Fruit fly (Drosophila melanogaster) whole organism, prepupa: ENCODE measurements around the gene Mfap1.

Source experiments
- Blimp-1 ChIP-seq: fragments of 200-800 bp; sonication (Bioruptor generic); optimal IDR thresholded peaks from 3 replicates; lab custom pipeline; 2017; ENCODE audit warnings: missing biosample characterization, missing genetic modification characterization, mild to moderate bottlenecking, moderate library complexity, missing genetic modification reagents
- CG10631 ChIP-seq: fragments of 200-800 bp; sonication (Bioruptor generic); optimal IDR thresholded peaks from 2 replicates; lab custom pipeline; 2016; ENCODE audit warnings: missing biosample characterization, missing genetic modification characterization
- CG10669 ChIP-seq: fragments of 200-800 bp; sonication (Bioruptor generic); optimal IDR thresholded peaks from 3 replicates; lab custom pipeline; 2018; ENCODE audit warnings: missing biosample characterization, mild to moderate bottlenecking, missing genetic modification characterization, moderate library complexity
- CG11294 ChIP-seq: fragments of 200-800 bp; sonication (Bioruptor generic); IDR thresholded peaks from 2 replicates; pipeline ENCODE4 v1.3.6; 2022; ENCODE audit warnings: missing biosample characterization, missing genetic modification characterization
- CG11762 ChIP-seq: fragments of 200-800 bp; sonication (Bioruptor generic); optimal IDR thresholded peaks from 3 replicates; lab custom pipeline; 2016; ENCODE audit warnings: missing biosample characterization, missing genetic modification characterization; ENCODE audit not compliant: insufficient read depth
- CG11902 ChIP-seq: fragments of 200-800 bp; sonication (Bioruptor generic); optimal IDR thresholded peaks from 3 replicates; lab custom pipeline; 2016; ENCODE audit warnings: missing biosample characterization, missing genetic modification characterization
- CG15336 ChIP-seq: fragments of 200-800 bp; sonication (Bioruptor generic); IDR thresholded peaks from 2 replicates; pipeline ENCODE4 v1.3.6; 2022; ENCODE audit warnings: missing biosample characterization, missing genetic modification characterization
- CG1621 ChIP-seq: fragments of 200-800 bp; sonication (Bioruptor generic); optimal IDR thresholded peaks from 3 replicates; lab custom pipeline; 2018; ENCODE audit warnings: missing biosample characterization, mild to moderate bottlenecking, missing genetic modification characterization
- CG16779 ChIP-seq: fragments of 200-800 bp; sonication (Bioruptor generic); optimal IDR thresholded peaks from 3 replicates; lab custom pipeline; 2017; ENCODE audit warnings: missing biosample characterization, mild to moderate bottlenecking, missing genetic modification characterization
- CG3032 ChIP-seq: fragments of 200-800 bp; optimal IDR thresholded peaks from 2 replicates; lab custom pipeline; 2019; ENCODE audit warnings: missing biosample characterization, mild to moderate bottlenecking, missing genetic modification characterization, moderate library complexity
- CG31627 ChIP-seq: fragments of 200-800 bp; sonication (Bioruptor generic); optimal IDR thresholded peaks from 3 replicates; lab custom pipeline; 2016; ENCODE audit warnings: missing biosample characterization, missing genetic modification characterization
- CG34406 ChIP-seq: fragments of 200-800 bp; sonication (Bioruptor generic); optimal IDR thresholded peaks from 3 replicates; lab custom pipeline; 2016; ENCODE audit warnings: missing biosample characterization, missing genetic modification characterization
- CG3919 ChIP-seq: fragments of 200-800 bp; sonication (Bioruptor generic); optimal IDR thresholded peaks from 3 replicates; lab custom pipeline; 2016; ENCODE audit warnings: missing biosample characterization, missing genetic modification characterization
- CG4318 ChIP-seq: fragments of 200-800 bp; sonication (Bioruptor generic); optimal IDR thresholded peaks from 3 replicates; lab custom pipeline; 2017; ENCODE audit warnings: missing biosample characterization, mild to moderate bottlenecking, missing genetic modification characterization
- CG6163 ChIP-seq: fragments of 200-800 bp; sonication (Bioruptor generic); IDR thresholded peaks from 3 replicates; pipeline ENCODE4 v1.3.6; 2022; ENCODE audit warnings: missing biosample characterization, missing genetic modification characterization
- CG6792 ChIP-seq: fragments of 200-800 bp; sonication (Bioruptor generic); optimal IDR thresholded peaks from 3 replicates; lab custom pipeline; 2016; ENCODE audit warnings: missing biosample characterization, missing genetic modification characterization
- CG6854 ChIP-seq: fragments of 200-800 bp; sonication (Bioruptor generic); optimal IDR thresholded peaks from 2 replicates; lab custom pipeline; 2017; ENCODE audit warnings: missing biosample characterization, mild to moderate bottlenecking, missing genetic modification characterization
- CG7368 ChIP-seq: fragments of 200-800 bp; sonication (Bioruptor generic); optimal IDR thresholded peaks from 3 replicates; lab custom pipeline; 2016; ENCODE audit warnings: missing biosample characterization, missing genetic modification characterization
- CG8119 ChIP-seq: fragments of 200-800 bp; sonication (Bioruptor generic); IDR thresholded peaks from 3 replicates; pipeline ENCODE4 v1.3.6; 2022; ENCODE audit warnings: missing biosample characterization, missing genetic modification characterization
- CG8319 ChIP-seq: fragments of 200-800 bp; sonication (Bioruptor generic); optimal IDR thresholded peaks from 3 replicates; lab custom pipeline; 2016; ENCODE audit warnings: missing biosample characterization, missing genetic modification characterization
- CG9139 ChIP-seq: fragments of 200-800 bp; sonication (Bioruptor generic); optimal IDR thresholded peaks from 3 replicates; lab custom pipeline; 2017; ENCODE audit warnings: missing biosample characterization, mild to moderate bottlenecking, missing genetic modification characterization
- Eip75B ChIP-seq: fragments of 200-800 bp; sonication (Bioruptor generic); optimal IDR thresholded peaks from 3 replicates; lab custom pipeline; 2016; ENCODE audit warnings: missing biosample characterization, missing genetic modification characterization
- Eip78C ChIP-seq: fragments of 200-800 bp; sonication (Bioruptor generic); peaks from one replicate; lab custom pipeline; 2016; ENCODE audit warnings: missing biosample characterization, missing genetic modification characterization
- Eip93F ChIP-seq: fragments of 200-800 bp; sonication (Bioruptor generic); optimal IDR thresholded peaks from 2 replicates; lab custom pipeline; 2016; ENCODE audit warnings: missing biosample characterization, mild to moderate bottlenecking, missing genetic modification characterization
- Ets21C ChIP-seq: fragments of 200-800 bp; sonication (Bioruptor generic); optimal IDR thresholded peaks from 3 replicates; lab custom pipeline; 2016; ENCODE audit warnings: missing biosample characterization, missing genetic modification characterization
- Ets96B ChIP-seq: fragments of 200-800 bp; optimal IDR thresholded peaks from 2 replicates; lab custom pipeline; 2019; ENCODE audit warnings: missing biosample characterization, mild to moderate bottlenecking, missing genetic modification characterization, moderate library complexity
- Gug ChIP-seq: fragments of 200-800 bp; sonication (Bioruptor generic); IDR thresholded peaks from 2 replicates; pipeline ENCODE4 v1.3.6; 2022; ENCODE audit warnings: missing biosample characterization, missing genetic modification characterization
- Hr38 ChIP-seq: sonication (Bioruptor generic); optimal IDR thresholded peaks from 2 replicates; lab custom pipeline; 2016; ENCODE audit warnings: missing biosample characterization, missing genetic modification characterization
- Hr39 ChIP-seq: fragments of 200-800 bp; sonication (Bioruptor generic); optimal IDR thresholded peaks from 2 replicates; lab custom pipeline; 2016; ENCODE audit warnings: missing biosample characterization, missing genetic modification characterization
- Hr4 ChIP-seq: fragments of 200-800 bp; sonication (Bioruptor generic); optimal IDR thresholded peaks from 3 replicates; lab custom pipeline; 2016; ENCODE audit warnings: missing biosample characterization, missing genetic modification characterization
- Lpt ChIP-seq: fragments of 200-800 bp; sonication (Bioruptor generic); optimal IDR thresholded peaks from 3 replicates; lab custom pipeline; 2016; ENCODE audit warnings: missing biosample characterization, missing genetic modification characterization
- Met ChIP-seq: fragments of 200-800 bp; sonication (Bioruptor generic); optimal IDR thresholded peaks from 3 replicates; lab custom pipeline; 2016; ENCODE audit warnings: missing biosample characterization, missing genetic modification characterization
- OdsH ChIP-seq: fragments of 200-800 bp; sonication (Bioruptor generic); optimal IDR thresholded peaks from 3 replicates; lab custom pipeline; 2016; ENCODE audit warnings: missing biosample characterization, missing genetic modification characterization
- Smox ChIP-seq: fragments of 200-800 bp; sonication (Bioruptor generic); optimal IDR thresholded peaks from 3 replicates; lab custom pipeline; 2016; ENCODE audit warnings: missing biosample characterization, missing genetic modification characterization
- Sox102F ChIP-seq: fragments of 200-800 bp; sonication (Bioruptor generic); optimal IDR thresholded peaks from 2 replicates; lab custom pipeline; 2016; ENCODE audit warnings: missing biosample characterization, mild to moderate bottlenecking, missing genetic modification characterization
- Sox14 ChIP-seq: fragments of 200-800 bp; sonication (Bioruptor generic); optimal IDR thresholded peaks from 3 replicates; lab custom pipeline; 2016; ENCODE audit warnings: missing biosample characterization, missing genetic modification characterization
- Sox15 ChIP-seq: fragments of 200-800 bp; sonication (Bioruptor generic); optimal IDR thresholded peaks from 3 replicates; lab custom pipeline; 2016; ENCODE audit warnings: missing biosample characterization, missing genetic modification characterization
- achi ChIP-seq: fragments of 200-800 bp; sonication (Bioruptor generic); optimal IDR thresholded peaks from 3 replicates; lab custom pipeline; 2016; ENCODE audit warnings: missing biosample characterization, missing genetic modification characterization
- acj6 ChIP-seq: fragments of 200-800 bp; sonication (Bioruptor generic); optimal IDR thresholded peaks from 3 replicates; lab custom pipeline; 2016; ENCODE audit warnings: missing biosample characterization, missing genetic modification characterization
- cyc ChIP-seq: fragments of 200-800 bp; sonication (Bioruptor generic); optimal IDR thresholded peaks from 3 replicates; lab custom pipeline; 2016; ENCODE audit warnings: missing biosample characterization, missing genetic modification characterization
- dac ChIP-seq: fragments of 200-800 bp; sonication (Bioruptor generic); optimal IDR thresholded peaks from 2 replicates; lab custom pipeline; 2017; ENCODE audit warnings: missing biosample characterization, mild to moderate bottlenecking, missing genetic modification characterization
- dsx ChIP-seq: fragments of 200-800 bp; optimal IDR thresholded peaks from 3 replicates; lab custom pipeline; 2019; ENCODE audit warnings: missing biosample characterization, mild to moderate bottlenecking, missing genetic modification characterization, moderate library complexity; ENCODE audit not compliant: poor library complexity, severe bottlenecking
- esn ChIP-seq: fragments of 200-800 bp; sonication (Bioruptor generic); optimal IDR thresholded peaks from 2 replicates; lab custom pipeline; 2016; ENCODE audit warnings: missing biosample characterization, mild to moderate bottlenecking, missing genetic modification characterization, moderate library complexity
- fd59A ChIP-seq: fragments of 200-800 bp; sonication (Bioruptor generic); optimal IDR thresholded peaks from 2 replicates; lab custom pipeline; 2017; ENCODE audit warnings: missing biosample characterization, mild to moderate bottlenecking, missing genetic modification characterization, missing genetic modification reagents
- fd85E ChIP-seq: fragments of 200-800 bp; sonication (Bioruptor generic); optimal IDR thresholded peaks from 3 replicates; lab custom pipeline; 2016; ENCODE audit warnings: missing biosample characterization, missing genetic modification characterization
- fkh ChIP-seq: fragments of 200-800 bp; sonication (Bioruptor generic); optimal IDR thresholded peaks from 3 replicates; lab custom pipeline; 2017; ENCODE audit warnings: missing biosample characterization, mild to moderate bottlenecking, missing genetic modification characterization, moderate library complexity
- lz ChIP-seq: fragments of 200-800 bp; sonication (Bioruptor generic); optimal IDR thresholded peaks from 3 replicates; lab custom pipeline; 2016; ENCODE audit warnings: missing biosample characterization, missing genetic modification characterization
- net ChIP-seq: fragments of 200-800 bp; sonication (Bioruptor generic); optimal IDR thresholded peaks from 3 replicates; lab custom pipeline; 2016; ENCODE audit warnings: missing biosample characterization, missing genetic modification characterization
- pdm3 ChIP-seq: fragments of 200-800 bp; sonication (Bioruptor generic); optimal IDR thresholded peaks from 3 replicates; lab custom pipeline; 2016; ENCODE audit warnings: missing biosample characterization, missing genetic modification characterization
- salr ChIP-seq, 2 experiments: fragments of 200-800 bp; sonication (Bioruptor generic); optimal IDR thresholded peaks; 3 replicates each; lab custom pipeline; 2016 to 2018; ENCODE audit warnings: missing biosample characterization in 2 of 2, missing genetic modification characterization in 2 of 2, mild to moderate bottlenecking in 1 of 2
- svp ChIP-seq: fragments of 200-800 bp; sonication (Bioruptor generic); peaks from one replicate; lab custom pipeline; 2016; ENCODE audit warnings: missing biosample characterization, missing genetic modification characterization
- topi ChIP-seq: fragments of 200-800 bp; sonication (Bioruptor generic); optimal IDR thresholded peaks from 3 replicates; lab custom pipeline; 2016; ENCODE audit warnings: missing biosample characterization, missing genetic modification characterization
- vri ChIP-seq: fragments of 200-800 bp; sonication (Bioruptor generic); optimal IDR thresholded peaks from 3 replicates; lab custom pipeline; 2016; ENCODE audit warnings: missing biosample characterization, mild to moderate bottlenecking, missing genetic modification characterization

Mfap1 gene

DNA sequence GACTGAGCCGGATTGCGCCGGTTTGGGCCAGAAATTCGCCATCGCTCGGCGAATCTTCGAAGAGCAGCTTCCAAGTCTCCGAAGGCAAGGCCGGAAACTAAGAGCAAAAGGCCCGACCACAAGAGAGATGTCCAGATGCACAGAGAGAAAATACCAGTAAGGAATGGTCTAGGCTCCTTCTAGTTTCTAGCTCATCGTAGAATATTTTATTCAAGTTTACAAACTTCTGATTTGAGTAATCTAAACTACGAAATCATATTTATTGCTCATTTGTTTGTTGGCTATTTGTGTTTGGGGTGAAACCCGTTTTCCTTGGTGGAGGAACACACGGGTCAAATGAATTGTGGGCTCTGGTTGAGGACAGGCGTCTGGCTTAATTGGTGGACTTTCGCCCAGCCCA, 3.4 kb upstream of the Mfap1 start:
- TF ChIP-seq lz (GFP tag; lab: Kevin White, UChicago) (peak; percentile 20), CG11902 (GFP tag; lab: Kevin White, UChicago) (no peak), CG1621 (no peak), dac (no peak), achi (GFP tag; lab: Kevin White, UChicago) (peak; percentile 12), CG16779 (no peak), CG6792 (peak; percentile 36), cyc (GFP tag; lab: Kevin White, UChicago) (no peak), Sox14 (GFP tag; lab: Kevin White, UChicago) (no peak), CG10631 (GFP tag; lab: Kevin White, UChicago) (no peak), CG11294 (GFP tag; lab: Robert Waterston, UW) (no peak), topi (GFP tag; lab: Kevin White, UChicago) (peak; percentile 40), net (GFP tag; lab: Kevin White, UChicago) (peak; percentile 11), Gug (GFP tag; lab: Robert Waterston, UW) (no peak), pdm3 (GFP tag; lab: Kevin White, UChicago) (no peak), dsx (GFP tag; lab: Kevin White, UChicago) (no peak), Ets21C (GFP tag; lab: Kevin White, UChicago) (no peak), CG10669 (no peak), acj6 (peak; percentile 16), Sox102F (GFP tag; lab: Kevin White, UChicago) (no peak), CG6854 (GFP tag; lab: Kevin White, UChicago) (no peak), fd59A (GFP tag; lab: Kevin White, UChicago) (no peak), vri (GFP tag; lab: Kevin White, UChicago) (no peak), Lpt (GFP tag; lab: Kevin White, UChicago) (no peak), Hr39 (GFP tag; lab: Kevin White, UChicago) (peak; percentile 3), CG34406 (GFP tag; lab: Kevin White, UChicago) (no peak), Sox15 (GFP tag; lab: Kevin White, UChicago) (no peak), CG15336 (peak; percentile 38; the same call in 1 of the 2 replicates), CG8119 (GFP tag; lab: Robert Waterston, UW) (peak; percentile 40; the same call in 1 of the 3 replicates), Eip75B (GFP tag; lab: Kevin White, UChicago) (no peak), CG9139 (peak; percentile 12), CG6163 (GFP tag; lab: Robert Waterston, UW) (peak; percentile 72; the same call in 2 of the 3 replicates), Eip78C (GFP tag; lab: Kevin White, UChicago) (peak; percentile 84), Eip93F (GFP tag; lab: Kevin White, UChicago) (no peak), Blimp-1 (no peak), CG8319 (no peak), salr (GFP tag; optimal IDR thresholded peaks at IDR 0.05; lab: Kevin White, UChicago) (no peak), CG4318 (GFP tag; lab: Kevin White, UChicago) (no peak), Hr38 (no peak), CG31627 (GFP tag; lab: Kevin White, UChicago) (peak; percentile 6), fd85E (GFP tag; lab: Kevin White, UChicago) (no peak), CG11762 (no peak), svp (GFP tag; lab: Kevin White, UChicago) (no peak), CG3919 (GFP tag; lab: Kevin White, UChicago) (peak; percentile 38), Smox (GFP tag; lab: Kevin White, UChicago) (no peak), Ets96B (no peak), Hr4 (GFP tag; lab: Kevin White, UChicago) (peak; percentile 25), esn (GFP tag; lab: Kevin White, UChicago) (peak; percentile 43), fkh (GFP tag; lab: Kevin White, UChicago) (no peak), CG7368 (GFP tag; lab: Kevin White, UChicago) (no peak), OdsH (no peak), Met (GFP tag; lab: Kevin White, UChicago) (peak; percentile 33), CG3032 (tag; lab: Kevin White, UChicago) (no peak)
